Worm (Caenorhabditis elegans) whole organism, L4 larva: ENCODE data around the gene str-173.

Source experiments
- F49E8.2 ChIP-seq: sonication (generic microtip); optimal IDR thresholded peaks from 2 replicates; lab custom pipeline; 2016; ENCODE audit warnings: missing compliant biosample characterization, mild to moderate bottlenecking, missing genetic modification characterization, borderline replicate concordance
- R02D3.7 ChIP-seq: fragments of 150-350 bp; sonication (generic microtip); optimal IDR thresholded peaks from 3 replicates; lab custom pipeline; 2014; ENCODE audit warnings: missing biosample characterization, missing genetic modification characterization
- aly-2 ChIP-seq: sonication (generic microtip); optimal IDR thresholded peaks from 2 replicates; lab custom pipeline; 2018; ENCODE audit warnings: missing biosample characterization, missing genetic modification characterization
- lin-13 ChIP-seq: fragments of 150-350 bp; optimal IDR thresholded peaks from 2 replicates; lab custom pipeline; 2014; ENCODE audit warnings: missing biosample characterization, missing genetic modification reagents, missing genetic modification characterization
- lir-3 ChIP-seq: sonication (generic microtip); optimal IDR thresholded peaks from 2 replicates; lab custom pipeline; 2016; ENCODE audit warnings: mild to moderate bottlenecking, missing genetic modification characterization, missing compliant biosample characterization
- nhr-11 ChIP-seq: fragments of 150-350 bp; optimal IDR thresholded peaks from 2 replicates; lab custom pipeline; 2014; ENCODE audit warnings: missing biosample characterization, missing genetic modification characterization
- nhr-48 ChIP-seq: sonication (generic microtip); optimal IDR thresholded peaks from 2 replicates; lab custom pipeline; 2016; ENCODE audit warnings: mild to moderate bottlenecking, missing genetic modification characterization, missing compliant biosample characterization
- pqm-1 ChIP-seq: sonication (generic microtip); optimal IDR thresholded peaks from 2 replicates; lab custom pipeline; 2017; ENCODE audit warnings: missing biosample characterization, missing genetic modification characterization

DNA sequence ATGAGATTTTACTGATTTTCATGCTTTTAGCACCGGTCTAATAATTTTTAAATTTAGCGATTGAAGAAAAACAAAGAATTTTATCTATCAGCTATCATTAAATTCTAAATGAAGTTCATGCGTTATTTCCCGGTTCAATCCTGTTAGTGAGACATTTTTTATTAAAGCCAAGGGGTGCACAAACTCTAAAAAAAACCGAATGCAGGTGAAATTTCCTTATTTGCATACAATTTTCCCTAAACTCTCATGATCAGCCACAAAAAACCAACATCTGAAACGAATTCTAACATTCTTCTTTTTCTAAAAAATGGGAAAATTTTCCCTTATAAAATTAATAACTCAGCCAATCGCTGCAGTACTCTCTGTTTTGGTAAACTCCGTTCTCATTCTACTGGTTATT lies 51.5 kb downstream of the str-173 start, which contains the start of gene str-156:
- no peak for TF ChIP-seq R02D3.7 (tag; lab: Kevin White, UChicago)
- no peak for TF ChIP-seq lin-13
- no peak for TF ChIP-seq pqm-1
- TF ChIP-seq F49E8.2 (tag; lab: Kevin White, UChicago) = no peak
- TF ChIP-seq nhr-11 (tag; lab: Kevin White, UChicago) = no peak
- TF ChIP-seq lir-3 = no peak
- TF ChIP-seq nhr-48 (tag; lab: Kevin White, UChicago) = no peak
- TF ChIP-seq aly-2 (tag; lab: Kevin White, UChicago) = no peak
